1 fruit fly cellular context compared by ENCODE assay signal in genomic region chr3R:8971794-8972193, dm6.
A peak's percentile ranks its signal among the peaks of the same experiment; 100 is the strongest.
TF ChIP-seq lines count a peak whose summit lies in the region.

No protein-coding gene starts in this region.

TF ChIP-seq in whole organism, prepupa, 60 proteins besides CTCF, POLR2A, EP300 and RAD21 (continued from another document):
- TF ChIP-seq CG6854 (GFP tag; optimal IDR thresholded peaks at IDR 0.05; lab: Kevin White, UChicago) (peak; percentile 13), CG16779 (tag; optimal IDR thresholded peaks at IDR 0.05; lab: Kevin White, UChicago) (peak; percentile 50), CG7368 (GFP tag; optimal IDR thresholded peaks at IDR 0.05; lab: Kevin White, UChicago) (no peak), Ets96B (tag; optimal IDR thresholded peaks at IDR 0.05; lab: Kevin White, UChicago) (peak; percentile 12), CG9139 (GFP tag; optimal IDR thresholded peaks at IDR 0.05; lab: Kevin White, UChicago) (no peak), Sox14 (GFP tag; optimal IDR thresholded peaks at IDR 0.05; lab: Kevin White, UChicago) (no peak), Lpt (GFP tag; optimal IDR thresholded peaks at IDR 0.05; lab: Kevin White, UChicago) (peak; percentile 42), vri (GFP tag; optimal IDR thresholded peaks at IDR 0.05; lab: Kevin White, UChicago) (no peak), Hr39 (GFP tag; optimal IDR thresholded peaks at IDR 0.05; lab: Kevin White, UChicago) (no peak), CG31627 (GFP tag; optimal IDR thresholded peaks at IDR 0.05; lab: Kevin White, UChicago) (no peak), dac (GFP tag; optimal IDR thresholded peaks at IDR 0.05; lab: Kevin White, UChicago) (peak; percentile 38), CG10631 (GFP tag; optimal IDR thresholded peaks at IDR 0.05; lab: Kevin White, UChicago) (no peak), ss (GFP tag; optimal IDR thresholded peaks at IDR 0.05; lab: Kevin White, UChicago) (peak; percentile 25 to 76), topi (GFP tag; optimal IDR thresholded peaks at IDR 0.05; lab: Kevin White, UChicago) (no peak), Sox102F (GFP tag; optimal IDR thresholded peaks at IDR 0.05; lab: Kevin White, UChicago) (no peak), Gug (GFP tag; IDR thresholded peaks at IDR 0.05; lab: Robert Waterston, UW) (no peak), CG34406 (GFP tag; optimal IDR thresholded peaks at IDR 0.05; lab: Kevin White, UChicago) (no peak), salr (GFP tag; optimal IDR thresholded peaks at IDR 0.05; lab: Kevin White, UChicago) (peak in 1 of 2 experiments; percentile 39), Eip78C (GFP tag; lab: Kevin White, UChicago) (peak; percentile 65), CG3032 (tag; optimal IDR thresholded peaks at IDR 0.05; lab: Kevin White, UChicago) (no peak), spab (GFP tag; optimal IDR thresholded peaks at IDR 0.05; lab: Kevin White, UChicago) (peak; percentile 9), CG11762 (GFP tag; optimal IDR thresholded peaks at IDR 0.05; lab: Kevin White, UChicago; ENCODE audit: insufficient read depth) (no peak), dsx (GFP tag; optimal IDR thresholded peaks at IDR 0.05; lab: Kevin White, UChicago; ENCODE audit: poor library complexity, severe bottlenecking) (peak; percentile 13), CG6792 (GFP tag; optimal IDR thresholded peaks at IDR 0.05; lab: Kevin White, UChicago) (no peak), acj6 (GFP tag; optimal IDR thresholded peaks at IDR 0.05; lab: Kevin White, UChicago) (no peak), Sox15 (GFP tag; optimal IDR thresholded peaks at IDR 0.05; lab: Kevin White, UChicago) (no peak), OdsH (GFP tag; optimal IDR thresholded peaks at IDR 0.05; lab: Kevin White, UChicago) (no peak), Eip75B (GFP tag; optimal IDR thresholded peaks at IDR 0.05; lab: Kevin White, UChicago) (peak; percentile 72), CG6163 (GFP tag; IDR thresholded peaks at IDR 0.05; lab: Robert Waterston, UW) (peak; percentile 62), Smox (GFP tag; optimal IDR thresholded peaks at IDR 0.05; lab: Kevin White, UChicago) (no peak), CG4318 (GFP tag; optimal IDR thresholded peaks at IDR 0.05; lab: Kevin White, UChicago) (no peak), CG8632 (GFP tag; optimal IDR thresholded peaks at IDR 0.05; lab: Kevin White, UChicago) (peak; percentile 20), CG10669 (GFP tag; optimal IDR thresholded peaks at IDR 0.05; lab: Kevin White, UChicago) (peak; percentile 2)
